Worm (Caenorhabditis elegans) whole organism, L4/young adult: ENCODE results near the gene sdz-19.

Source experiments
- W03F9.2 ChIP-seq: fragments of 150-350 bp; optimal IDR thresholded peaks from 2 replicates; lab custom pipeline; 2014; ENCODE audit warnings: missing biosample characterization, missing genetic modification characterization
- dao-5 ChIP-seq: sonication (generic microtip); optimal IDR thresholded peaks from 2 replicates; lab custom pipeline; 2016; ENCODE audit warnings: missing genotype, missing genetic modification characterization, moderate library complexity, missing compliant biosample characterization
- him-1 ChIP-seq: sonication (generic microtip); optimal IDR thresholded peaks from 2 replicates; lab custom pipeline; 2016; ENCODE audit warnings: missing genotype, missing genetic modification reagents, missing genetic modification characterization, missing compliant biosample characterization

DNA sequence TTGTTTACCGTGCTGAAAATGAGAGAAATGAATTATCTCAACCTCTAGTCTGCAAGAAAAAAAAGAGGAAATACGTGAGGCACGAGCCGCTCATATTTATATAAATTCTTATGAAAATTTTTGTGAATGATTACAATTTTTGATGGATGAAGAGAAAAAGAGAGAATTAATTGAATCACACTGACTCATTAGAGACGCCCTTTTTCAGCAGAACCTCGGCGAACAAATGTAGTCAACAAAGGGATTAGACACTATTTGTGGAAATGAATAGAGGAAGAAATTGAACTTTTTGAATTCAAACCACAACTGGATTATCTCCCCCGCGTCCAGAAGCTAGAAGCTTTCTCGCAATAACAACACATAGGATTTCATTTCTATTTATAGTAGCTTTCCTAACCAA is 43.7 kb upstream of the sdz-19 start:
- TF ChIP-seq dao-5 (tag; lab: Kevin White, UChicago) (no peak), W03F9.2 (no peak), him-1 (tag; lab: Kevin White, UChicago) (no peak)
